Worm (Caenorhabditis elegans) whole organism, L2 larva: Measurements from ENCODE around the gene Y54F10AR.2.

Source experiments
- C34F6.9 ChIP-seq: fragments of 150-350 bp; optimal IDR thresholded peaks from 2 replicates; lab custom pipeline; 2014; ENCODE audit warnings: missing biosample characterization, missing genetic modification characterization
- F13H6.1 ChIP-seq: sonication (generic microtip); optimal IDR thresholded peaks from 2 replicates; lab custom pipeline; 2016; ENCODE audit warnings: missing genetic modification characterization, missing compliant biosample characterization
- R02D3.7 ChIP-seq: fragments of 150-350 bp; optimal IDR thresholded peaks from 2 replicates; lab custom pipeline; 2014; ENCODE audit warnings: missing biosample characterization, missing genetic modification characterization
- Y55F3AM.14 ChIP-seq: fragments of 200-800 bp; sonication (Bioruptor generic); optimal IDR thresholded peaks from 2 replicates; lab custom pipeline; 2018; ENCODE audit warnings: mild to moderate bottlenecking, missing genetic modification characterization, missing compliant biosample characterization
- alr-1 ChIP-seq: fragments of 150-350 bp; optimal IDR thresholded peaks from 2 replicates; lab custom pipeline; 2014; ENCODE audit warnings: missing biosample characterization, missing genetic modification characterization
- aly-2 ChIP-seq: fragments of 150-350 bp; optimal IDR thresholded peaks from 2 replicates; lab custom pipeline; 2014; ENCODE audit warnings: missing biosample characterization, missing genetic modification characterization
- ama-1 ChIP-seq: fragments of 150-350 bp; optimal IDR thresholded peaks from 2 replicates; lab custom pipeline; 2018; ENCODE audit warnings: inconsistent platforms
- blmp-1 ChIP-seq: sonication (generic microtip); optimal IDR thresholded peaks from 2 replicates; lab custom pipeline; 2017; ENCODE audit warnings: missing genetic modification characterization, mild to moderate bottlenecking, missing compliant biosample characterization, antibody characterized with exemption, moderate library complexity; ENCODE audit not compliant: insufficient read depth
- ceh-16 ChIP-seq: fragments of 150-350 bp; optimal IDR thresholded peaks from 2 replicates; lab custom pipeline; 2014; ENCODE audit warnings: missing biosample characterization, missing genetic modification characterization
- crh-2 ChIP-seq: sonication (generic microtip); optimal IDR thresholded peaks from 2 replicates; lab custom pipeline; 2017; ENCODE audit warnings: missing biosample characterization, missing genetic modification characterization
- dmd-4 ChIP-seq: sonication (generic microtip); optimal IDR thresholded peaks from 2 replicates; lab custom pipeline; 2017; ENCODE audit warnings: missing biosample characterization, missing genetic modification characterization
- elt-3 ChIP-seq: sonication (generic microtip); optimal IDR thresholded peaks from 2 replicates; lab custom pipeline; 2017; ENCODE audit warnings: missing biosample characterization, missing genetic modification characterization
- fos-1 ChIP-seq: fragments of 150-350 bp; optimal IDR thresholded peaks from 2 replicates; lab custom pipeline; 2014; ENCODE audit warnings: missing biosample characterization, missing genetic modification characterization
- gmeb-1 ChIP-seq: fragments of 150-350 bp; optimal IDR thresholded peaks from 2 replicates; lab custom pipeline; 2014; ENCODE audit warnings: missing biosample characterization, missing genetic modification characterization
- lin-11 ChIP-seq: fragments of 150-350 bp; sonication (generic microtip); optimal IDR thresholded peaks from 2 replicates; lab custom pipeline; 2014; ENCODE audit warnings: missing biosample characterization, missing genetic modification characterization, inconsistent platforms, mixed read lengths
- lin-13 ChIP-seq: fragments of 150-350 bp; optimal IDR thresholded peaks from 2 replicates; lab custom pipeline; 2014; ENCODE audit warnings: missing biosample characterization, missing genetic modification reagents, missing genetic modification characterization
- lin-39 ChIP-seq: fragments of 150-350 bp; optimal IDR thresholded peaks from 2 replicates; lab custom pipeline; 2014; ENCODE audit warnings: missing biosample characterization, missing genetic modification reagents, missing genetic modification characterization
- lsy-2 ChIP-seq, 2 experiments: fragments of 150-350 bp in 1 of 2; sonication (generic microtip) in 1 of 2; optimal IDR thresholded peaks; 2 replicates each; lab custom pipeline; 2014 to 2017; ENCODE audit warnings: missing biosample characterization in 2 of 2, missing genetic modification characterization in 2 of 2
- mab-5 ChIP-seq: fragments of 150-350 bp; optimal IDR thresholded peaks from 2 replicates; lab custom pipeline; 2014; ENCODE audit warnings: missing biosample characterization, missing genetic modification characterization
- mbf-1 ChIP-seq: sonication (generic microtip); optimal IDR thresholded peaks from 2 replicates; lab custom pipeline; 2017; ENCODE audit warnings: missing biosample characterization, missing genetic modification characterization
- mdl-1 ChIP-seq, 2 experiments: fragments of 150-350 bp in 1 of 2; sonication (generic microtip) in 1 of 2; optimal IDR thresholded peaks; 2 replicates each; lab custom pipeline; 2017; ENCODE audit warnings: missing biosample characterization in 2 of 2, missing genetic modification characterization in 2 of 2
- nhr-10 ChIP-seq: sonication (generic microtip); optimal IDR thresholded peaks from 2 replicates; lab custom pipeline; 2017; ENCODE audit warnings: missing biosample characterization, missing genetic modification characterization
- nhr-11 ChIP-seq: fragments of 150-350 bp; optimal IDR thresholded peaks from 2 replicates; lab custom pipeline; 2014; ENCODE audit warnings: missing biosample characterization, missing genetic modification characterization
- nhr-12 ChIP-seq: fragments of 150-350 bp; optimal IDR thresholded peaks from 2 replicates; lab custom pipeline; 2014; ENCODE audit warnings: missing biosample characterization, missing genetic modification characterization
- nhr-129 ChIP-seq: fragments of 150-350 bp; optimal IDR thresholded peaks from 2 replicates; lab custom pipeline; 2014; ENCODE audit warnings: missing biosample characterization, missing genetic modification characterization
- nhr-21 ChIP-seq: fragments of 150-350 bp; optimal IDR thresholded peaks from 2 replicates; lab custom pipeline; 2014; ENCODE audit warnings: missing biosample characterization, missing genetic modification characterization
- nhr-237 ChIP-seq: fragments of 150-350 bp; optimal IDR thresholded peaks from 2 replicates; lab custom pipeline; 2014; ENCODE audit warnings: missing biosample characterization, missing genetic modification characterization
- nhr-25 ChIP-seq: fragments of 150-350 bp; sonication (generic microtip); optimal IDR thresholded peaks from 3 replicates; lab custom pipeline; 2014; ENCODE audit warnings: missing biosample characterization, missing genetic modification characterization
- nhr-6 ChIP-seq: fragments of 150-350 bp; optimal IDR thresholded peaks from 2 replicates; lab custom pipeline; 2014; ENCODE audit warnings: missing biosample characterization, missing genetic modification characterization
- nhr-77 ChIP-seq: fragments of 150-350 bp; optimal IDR thresholded peaks from 2 replicates; lab custom pipeline; 2014; ENCODE audit warnings: missing biosample characterization, missing genetic modification characterization
- peb-1 ChIP-seq: fragments of 150-350 bp; optimal IDR thresholded peaks from 2 replicates; lab custom pipeline; 2014; ENCODE audit warnings: missing biosample characterization, missing genetic modification characterization
- sem-4 ChIP-seq: fragments of 150-350 bp; optimal IDR thresholded peaks from 2 replicates; lab custom pipeline; 2014; ENCODE audit warnings: missing biosample characterization, missing genetic modification reagents, missing genetic modification characterization
- skn-1 ChIP-seq: sonication (generic microtip); optimal IDR thresholded peaks from 2 replicates; lab custom pipeline; 2017; ENCODE audit warnings: missing biosample characterization, missing genetic modification characterization
- sma-3 ChIP-seq: sonication (generic microtip); optimal IDR thresholded peaks from 2 replicates; lab custom pipeline; 2016; ENCODE audit warnings: missing genetic modification reagents, missing genetic modification characterization, missing compliant biosample characterization
- sma-9 ChIP-seq, 2 experiments: fragments of 150-350 bp in 1 of 2; sonication (generic microtip) in 1 of 2; optimal IDR thresholded peaks; 2 replicates each; lab custom pipeline; 2014 to 2016; ENCODE audit warnings: missing genetic modification characterization in 2 of 2, mild to moderate bottlenecking in 1 of 2, missing biosample characterization in 1 of 2, missing compliant biosample characterization in 1 of 2, missing genetic modification reagents in 1 of 2, moderate library complexity in 1 of 2
- unc-55 ChIP-seq: fragments of 150-350 bp; sonication (generic microtip); optimal IDR thresholded peaks from 3 replicates; lab custom pipeline; 2014; ENCODE audit warnings: missing biosample characterization, missing genetic modification reagents, missing genetic modification characterization
- unc-62 ChIP-seq: fragments of 150-350 bp; optimal IDR thresholded peaks from 2 replicates; lab custom pipeline; 2014; ENCODE audit warnings: missing biosample characterization, missing genetic modification reagents, missing genetic modification characterization
- zag-1 ChIP-seq: fragments of 150-350 bp; optimal IDR thresholded peaks from 2 replicates; lab custom pipeline; 2014; ENCODE audit warnings: missing biosample characterization, missing genetic modification characterization
- ztf-1 ChIP-seq: fragments of 200-800 bp; sonication (Bioruptor generic); conservative IDR thresholded peaks from 2 replicates; pipeline ENCODE4 v1.3.6; 2022; ENCODE audit warnings: missing genetic modification characterization, missing compliant biosample characterization

The Y54F10AR.2 gene

ce11 chrIII:2596984-2597454 lies 25.7 kb upstream of the Y54F10AR.2 start, which contains the start of gene apb-1 (continued):
- peak; percentile 65 for TF ChIP-seq nhr-10
- TF ChIP-seq unc-55 (GFP tag; lab: Kevin White, UChicago) = peak; percentile 98
- TF ChIP-seq Y55F3AM.14 (GFP tag; lab: Kevin White, UChicago) = no peak
- peak; percentile 77 for TF ChIP-seq nhr-6 (tag; lab: Kevin White, UChicago)
- TF ChIP-seq, all 48 proteins: peak for 35

ce11 chrIII:2586193-2586592 lies 14.8 kb upstream of the Y54F10AR.2 start, which contains the start of gene gpa-17:
gpa-17 (plus strand) TSS chrIII:2586555.
- TF ChIP-seq mbf-1 (tag; lab: Kevin White, UChicago) = no peak
- peak; percentile 11 for TF ChIP-seq nhr-129 (tag; lab: Kevin White, UChicago)
- TF ChIP-seq dmd-4 (tag; lab: Kevin White, UChicago) = no peak
- TF ChIP-seq nhr-77 (tag; lab: Kevin White, UChicago) = no peak
- TF ChIP-seq peb-1 (tag; lab: Kevin White, UChicago) = no peak
- peak; percentile 95 for TF ChIP-seq fos-1 (tag; lab: Kevin White, UChicago)
- no peak for TF ChIP-seq ztf-1 (GFP tag; lab: Robert Waterston, UW)
- TF ChIP-seq, all 48 proteins: peak for 2

- TF ChIP-seq peb-1 (tag; lab: Kevin White, UChicago) (no peak), nhr-10 (no peak), fos-1 (tag; lab: Kevin White, UChicago) (no peak), ztf-1 (GFP tag; lab: Robert Waterston, UW) (no peak), nhr-25 (tag; lab: Kevin White, UChicago) (no peak), zag-1 (no peak), sem-4 (no peak), nhr-11 (no peak), mbf-1 (tag; lab: Kevin White, UChicago) (no peak)
These were observed 7.6 kb upstream of the Y54F10AR.2 start, which contains the start of gene Y71H2B.8 for ce11 chrIII:2578993-2579392. Y71H2B.8 (plus strand) TSS chrIII:2579293.

ce11 chrIII:2578563-2578962 lies 7.2 kb upstream of the Y54F10AR.2 start:
- peak; percentile 90 for TF ChIP-seq C34F6.9 (tag; lab: Kevin White, UChicago)
- peak; percentile 52 for TF ChIP-seq fos-1 (tag; lab: Kevin White, UChicago)
- TF ChIP-seq sma-3 (GFP tag; lab: Kevin White, UChicago) = peak; percentile 3
- TF ChIP-seq ceh-16 = no peak
- peak; percentile 53 for TF ChIP-seq gmeb-1 (tag; lab: Kevin White, UChicago)
- TF ChIP-seq sem-4 = no peak
- TF ChIP-seq crh-2 = peak; percentile 68
- TF ChIP-seq ztf-1 (GFP tag; lab: Robert Waterston, UW) = no peak
- TF ChIP-seq blmp-1 = peak; percentile 71
- TF ChIP-seq mab-5 (tag; lab: Kevin White, UChicago) = peak; percentile 21
- TF ChIP-seq nhr-237 (tag; lab: Kevin White, UChicago) = no peak
- TF ChIP-seq nhr-25 (tag; lab: Kevin White, UChicago) = peak; percentile 28
- TF ChIP-seq mdl-1 (tag; optimal IDR thresholded peaks at IDR 0.05; lab: Kevin White, UChicago) = peak; percentile 17 to 29
- TF ChIP-seq alr-1 (tag; lab: Kevin White, UChicago) = no peak
- TF ChIP-seq unc-55 (GFP tag; lab: Kevin White, UChicago) = peak; percentile 84
- peak; percentile 76 for TF ChIP-seq sma-9 (GFP tag; optimal IDR thresholded peaks at IDR 0.05; lab: Kevin White, UChicago)
- no peak for TF ChIP-seq sma-9 (tag; optimal IDR thresholded peaks at IDR 0.05; lab: Kevin White, UChicago)
- peak; percentile 39 for TF ChIP-seq nhr-129 (tag; lab: Kevin White, UChicago)
- no peak for TF ChIP-seq ama-1
- no peak for TF ChIP-seq nhr-12 (tag; lab: Kevin White, UChicago)
- TF ChIP-seq lsy-2 (tag; optimal IDR thresholded peaks at IDR 0.05; lab: Kevin White, UChicago) = peak in 1 of 2 experiments; percentile 78
- peak; percentile 5 for TF ChIP-seq nhr-21
- TF ChIP-seq lin-11 (tag; lab: Kevin White, UChicago) = no peak
- TF ChIP-seq F13H6.1 (tag; lab: Kevin White, UChicago) = peak; percentile 49
- peak; percentile 59 for TF ChIP-seq lin-13 (GFP tag; lab: Kevin White, UChicago)
- TF ChIP-seq R02D3.7 = no peak

- TF ChIP-seq R02D3.7 (no peak), Y55F3AM.14 (GFP tag; lab: Kevin White, UChicago) (no peak), peb-1 (tag; lab: Kevin White, UChicago) (no peak), blmp-1 (no peak), aly-2 (tag; lab: Kevin White, UChicago) (no peak), nhr-6 (tag; lab: Kevin White, UChicago) (no peak), unc-62 (no peak), dmd-4 (tag; lab: Kevin White, UChicago) (no peak), sem-4 (no peak), elt-3 (tag; lab: Kevin White, UChicago) (no peak), nhr-237 (tag; lab: Kevin White, UChicago) (no peak), skn-1 (tag; lab: Kevin White, UChicago) (no peak), lin-39 (tag; lab: Kevin White, UChicago) (no peak)
- TF ChIP-seq, all 48 proteins: peak for 0
These were observed 6.6 kb upstream of the Y54F10AR.2 start for ce11 chrIII:2577982-2578381.
